Worm (Caenorhabditis elegans) whole organism, mixed stage, embryonic: ENCODE measurements around the gene C35A5.5.

Experiments
- bed-3 ChIP-seq: fragments of 200-800 bp; sonication (Bioruptor generic); optimal IDR thresholded peaks from 3 replicates; lab custom pipeline; 2018; ENCODE audit warnings: mild to moderate bottlenecking, missing genetic modification characterization, moderate library complexity, missing compliant biosample characterization
- ceh-39 ChIP-seq: fragments of 150-350 bp; optimal IDR thresholded peaks from 2 replicates; lab custom pipeline; 2014; ENCODE audit warnings: missing biosample characterization, missing genetic modification characterization
- ceh-83 ChIP-seq: fragments of 200-800 bp; sonication (Bioruptor generic); optimal IDR thresholded peaks from 2 replicates; lab custom pipeline; 2018; ENCODE audit warnings: mild to moderate bottlenecking, missing genetic modification characterization, missing compliant biosample characterization
- ces-1 ChIP-seq: fragments of 150-350 bp; optimal IDR thresholded peaks from 2 replicates; lab custom pipeline; 2014; ENCODE audit warnings: missing biosample characterization, missing genetic modification reagents, missing genetic modification characterization
- cnd-1 ChIP-seq: fragments of 200-800 bp; sonication (Bioruptor generic); optimal IDR thresholded peaks from 2 replicates; lab custom pipeline; 2018; ENCODE audit warnings: mild to moderate bottlenecking, missing genetic modification characterization, missing compliant biosample characterization
- drap-1 ChIP-seq: fragments of 200-800 bp; sonication (Bioruptor generic); optimal IDR thresholded peaks from 3 replicates; lab custom pipeline; 2018; ENCODE audit warnings: mild to moderate bottlenecking, missing genetic modification characterization, missing compliant biosample characterization
- elt-1 ChIP-seq: sonication (generic microtip); optimal IDR thresholded peaks from 2 replicates; lab custom pipeline; 2017; ENCODE audit warnings: missing genetic modification characterization, mild to moderate bottlenecking, missing compliant biosample characterization, antibody characterized with exemption, moderate library complexity, borderline replicate concordance; ENCODE audit not compliant: insufficient read depth
- elt-3 ChIP-seq: fragments of 150-350 bp; optimal IDR thresholded peaks from 2 replicates; lab custom pipeline; 2014; ENCODE audit warnings: missing biosample characterization, missing genetic modification characterization
- flh-1 ChIP-seq: fragments of 200-800 bp; sonication (Bioruptor generic); optimal IDR thresholded peaks from 2 replicates; lab custom pipeline; 2018; ENCODE audit warnings: mild to moderate bottlenecking, missing genetic modification characterization, moderate library complexity, missing compliant biosample characterization
- ham-2 ChIP-seq: fragments of 200-800 bp; sonication (Bioruptor generic); optimal IDR thresholded peaks from 2 replicates; lab custom pipeline; 2018; ENCODE audit warnings: mild to moderate bottlenecking, missing genetic modification characterization, missing compliant biosample characterization
- hlh-1 ChIP-seq: fragments of 150-350 bp; optimal IDR thresholded peaks from 2 replicates; lab custom pipeline; 2014; ENCODE audit warnings: missing biosample characterization, missing genetic modification reagents, missing genetic modification characterization
- lin-13 ChIP-seq: fragments of 150-350 bp; optimal IDR thresholded peaks from 2 replicates; lab custom pipeline; 2014; ENCODE audit warnings: missing biosample characterization, missing genetic modification characterization
- lin-32 ChIP-seq: fragments of 200-800 bp; sonication (Bioruptor generic); optimal IDR thresholded peaks from 2 replicates; lab custom pipeline; 2018; ENCODE audit warnings: mild to moderate bottlenecking, missing genetic modification characterization, missing compliant biosample characterization
- lsy-2 ChIP-seq: fragments of 150-350 bp; optimal IDR thresholded peaks from 2 replicates; lab custom pipeline; 2014; ENCODE audit warnings: missing biosample characterization, missing genetic modification characterization
- mab-5 ChIP-seq: fragments of 150-350 bp; optimal IDR thresholded peaks from 2 replicates; lab custom pipeline; 2014; ENCODE audit warnings: missing biosample characterization, missing genetic modification characterization
- mep-1 ChIP-seq: fragments of 150-350 bp; optimal IDR thresholded peaks from 2 replicates; lab custom pipeline; 2017; ENCODE audit warnings: missing biosample characterization, missing genetic modification reagents, missing genetic modification characterization, inconsistent platforms
- mls-2 ChIP-seq: sonication (generic microtip); optimal IDR thresholded peaks from 2 replicates; lab custom pipeline; 2016; ENCODE audit warnings: mild to moderate bottlenecking, missing genetic modification characterization, moderate library complexity, missing compliant biosample characterization
- nhr-12 ChIP-seq: fragments of 150-350 bp; optimal IDR thresholded peaks from 2 replicates; lab custom pipeline; 2014; ENCODE audit warnings: missing biosample characterization, missing genetic modification characterization
- nhr-237 ChIP-seq: fragments of 150-350 bp; optimal IDR thresholded peaks from 2 replicates; lab custom pipeline; 2014; ENCODE audit warnings: missing biosample characterization, missing genetic modification characterization
- nhr-28 ChIP-seq: fragments of 150-350 bp; optimal IDR thresholded peaks from 2 replicates; lab custom pipeline; 2014; ENCODE audit warnings: missing biosample characterization, missing genetic modification characterization
- pha-4 ChIP-seq: fragments of 150-350 bp; optimal IDR thresholded peaks from 2 replicates; lab custom pipeline; 2018; ENCODE audit warnings: missing biosample characterization, missing genetic modification reagents, missing genetic modification characterization
- sem-2 ChIP-seq: fragments of 200-800 bp; sonication (Bioruptor generic); optimal IDR thresholded peaks from 2 replicates; lab custom pipeline; 2018; ENCODE audit warnings: mild to moderate bottlenecking, missing genetic modification characterization, missing compliant biosample characterization
- sptf-1 ChIP-seq: sonication (generic microtip); optimal IDR thresholded peaks from 2 replicates; lab custom pipeline; 2017; ENCODE audit warnings: mild to moderate bottlenecking, missing genetic modification characterization, moderate library complexity, missing compliant biosample characterization
- tbx-8 ChIP-seq: fragments of 200-800 bp; sonication (Bioruptor generic); optimal IDR thresholded peaks from 2 replicates; lab custom pipeline; 2018; ENCODE audit warnings: mild to moderate bottlenecking, missing genetic modification characterization, moderate library complexity, missing compliant biosample characterization
- unc-39 ChIP-seq: fragments of 150-350 bp; optimal IDR thresholded peaks from 2 replicates; lab custom pipeline; 2014; ENCODE audit warnings: missing biosample characterization, missing genetic modification characterization
- unc-62 ChIP-seq: fragments of 150-350 bp; optimal IDR thresholded peaks from 2 replicates; lab custom pipeline; 2014; ENCODE audit warnings: missing biosample characterization, missing genetic modification reagents, missing genetic modification characterization
- ztf-11 ChIP-seq: fragments of 150-350 bp; optimal IDR thresholded peaks from 2 replicates; lab custom pipeline; 2014; ENCODE audit warnings: missing biosample characterization, missing genetic modification characterization

Gene C35A5.5

ce11 chrV:10471007-10471406 is 34.6 kb upstream of the C35A5.5 start:
- TF ChIP-seq ces-1 (GFP tag; lab: Kevin White, UChicago) (no peak), hlh-1 (tag; lab: Kevin White, UChicago) (no peak), sem-2 (no peak), ceh-83 (GFP tag; lab: Kevin White, UChicago) (no peak), unc-39 (tag; lab: Kevin White, UChicago) (no peak), lsy-2 (tag; lab: Kevin White, UChicago) (no peak), tbx-8 (GFP tag; lab: Kevin White, UChicago) (no peak), elt-3 (no peak), cnd-1 (tag; lab: Kevin White, UChicago) (no peak)

ce11 chrV:10472901-10473774 is 32.5 kb upstream of the C35A5.5 start:
- TF ChIP-seq drap-1 (GFP tag; lab: Kevin White, UChicago) (no peak), hlh-1 (tag; lab: Kevin White, UChicago) (peak; percentile 55)

- TF ChIP-seq mep-1 (tag; lab: Kevin White, UChicago), result no peak
- no peak for TF ChIP-seq ham-2
- no peak for TF ChIP-seq bed-3 (GFP tag; lab: Kevin White, UChicago)
- no peak for TF ChIP-seq elt-3
- TF ChIP-seq mab-5, result no peak
- TF ChIP-seq ceh-83 (GFP tag; lab: Kevin White, UChicago), result no peak
- TF ChIP-seq ceh-39 (tag; lab: Kevin White, UChicago), result no peak
- no peak for TF ChIP-seq lin-13 (tag; lab: Kevin White, UChicago)
- TF ChIP-seq nhr-237 (tag; lab: Kevin White, UChicago), result no peak
Measured at ce11 chrV:10474040-10474439, 31.6 kb upstream of the C35A5.5 start.

ce11 chrV:10475421-10475820 is 30.2 kb upstream of the C35A5.5 start:
- TF ChIP-seq ham-2 (no peak), drap-1 (GFP tag; lab: Kevin White, UChicago) (no peak), nhr-237 (tag; lab: Kevin White, UChicago) (no peak), mab-5 (no peak), elt-1 (no peak), ces-1 (GFP tag; lab: Kevin White, UChicago) (no peak), sem-2 (no peak), bed-3 (GFP tag; lab: Kevin White, UChicago) (no peak), unc-62 (no peak), unc-39 (tag; lab: Kevin White, UChicago) (no peak), tbx-8 (GFP tag; lab: Kevin White, UChicago) (no peak), ztf-11 (tag; lab: Kevin White, UChicago) (no peak), mep-1 (tag; lab: Kevin White, UChicago) (no peak), pha-4 (no peak), ceh-39 (tag; lab: Kevin White, UChicago) (no peak), mls-2 (tag; lab: Kevin White, UChicago) (no peak)
- TF ChIP-seq, all 35 proteins: peak for 0

ce11 chrV:10476864-10477443 is 28.7 kb upstream of the C35A5.5 start:
- TF ChIP-seq sptf-1 (tag; lab: Kevin White, UChicago), result no peak
- TF ChIP-seq flh-1 (GFP tag; lab: Kevin White, UChicago), result no peak
- no peak for TF ChIP-seq lin-32 (GFP tag; lab: Kevin White, UChicago)
- no peak for TF ChIP-seq nhr-237 (tag; lab: Kevin White, UChicago)
- no peak for TF ChIP-seq nhr-12
- TF ChIP-seq nhr-28 (tag; lab: Kevin White, UChicago), result no peak
- no peak for TF ChIP-seq pha-4
- no peak for TF ChIP-seq hlh-1 (tag; lab: Kevin White, UChicago)
- no peak for TF ChIP-seq elt-3
